Worm (Caenorhabditis elegans) whole organism, L1 larva: Measurements from ENCODE around the gene sex-1.

Experiments used
- F16B12.6 ChIP-seq: fragments of 150-350 bp; optimal IDR thresholded peaks from 2 replicates; lab custom pipeline; 2014; ENCODE audit warnings: missing biosample characterization, missing genetic modification characterization
- aha-1 ChIP-seq: fragments of 150-350 bp; optimal IDR thresholded peaks from 2 replicates; lab custom pipeline; 2014; ENCODE audit warnings: missing biosample characterization, missing genetic modification characterization
- blmp-1 ChIP-seq: fragments of 150-350 bp; optimal IDR thresholded peaks from 2 replicates; lab custom pipeline; 2014; ENCODE audit warnings: missing biosample characterization, missing genetic modification characterization
- ceh-8 ChIP-seq: fragments of 200-800 bp; sonication (Bioruptor generic); optimal IDR thresholded peaks from 2 replicates; lab custom pipeline; 2018; ENCODE audit warnings: mild to moderate bottlenecking, missing genetic modification characterization, moderate library complexity, missing compliant biosample characterization
- ceh-90 ChIP-seq: sonication (generic microtip); optimal IDR thresholded peaks from 2 replicates; lab custom pipeline; 2016; ENCODE audit warnings: missing genetic modification characterization, missing compliant biosample characterization
- ces-1 ChIP-seq: fragments of 150-350 bp; optimal IDR thresholded peaks from 2 replicates; lab custom pipeline; 2014; ENCODE audit warnings: missing biosample characterization, missing genetic modification reagents, missing genetic modification characterization
- efl-1 ChIP-seq, 4 experiments: fragments of 150-350 bp; optimal IDR thresholded peaks in 3 of 4; peaks in 1 of 4; 1 replicate in 1 of 4; 2 replicates in 3 of 4; lab custom pipeline; 2014; ENCODE audit warnings: missing biosample characterization in 2 of 4, missing genetic modification characterization in 2 of 4, missing genetic modification reagents in 2 of 4
- efl-3 ChIP-seq: fragments of 200-800 bp; sonication (Bioruptor generic); optimal IDR thresholded peaks from 2 replicates; lab custom pipeline; 2018; ENCODE audit warnings: mild to moderate bottlenecking, missing genetic modification characterization, missing compliant biosample characterization
- elt-2 ChIP-seq: sonication (generic microtip); optimal IDR thresholded peaks from 2 replicates; lab custom pipeline; 2016; ENCODE audit warnings: missing genetic modification characterization, mild to moderate bottlenecking, inconsistent platforms, missing compliant biosample characterization, missing genetic modification reagents
- elt-3 ChIP-seq, 6 experiments: fragments of 150-350 bp in 1 of 6; sonication (generic microtip); optimal IDR thresholded peaks; 2 replicates each; lab custom pipeline; 2017 to 2018; ENCODE audit warnings: missing biosample characterization in 6 of 6, missing genetic modification characterization in 6 of 6, inconsistent platforms in 1 of 6
- fkh-4 ChIP-seq: sonication (generic microtip); optimal IDR thresholded peaks from 2 replicates; lab custom pipeline; 2016; ENCODE audit warnings: missing compliant biosample characterization, missing genetic modification characterization, borderline replicate concordance
- fkh-8 ChIP-seq: sonication (generic microtip); optimal IDR thresholded peaks from 2 replicates; lab custom pipeline; 2016; ENCODE audit warnings: mild to moderate bottlenecking, missing genetic modification characterization, missing compliant biosample characterization
- hlh-17 ChIP-seq: fragments of 200-800 bp; sonication (Bioruptor generic); optimal IDR thresholded peaks from 2 replicates; lab custom pipeline; 2018; ENCODE audit warnings: missing genetic modification characterization, mild to moderate bottlenecking, missing compliant biosample characterization, moderate library complexity, borderline replicate concordance
- hlh-4 ChIP-seq: sonication (generic microtip); optimal IDR thresholded peaks from 2 replicates; lab custom pipeline; 2016; ENCODE audit warnings: mild to moderate bottlenecking, missing genetic modification characterization, missing compliant biosample characterization
- hpl-2 ChIP-seq: fragments of 150-350 bp; optimal IDR thresholded peaks from 2 replicates; lab custom pipeline; 2014; ENCODE audit warnings: missing biosample characterization, missing genetic modification reagents, missing genetic modification characterization
- irx-1 ChIP-seq: sonication (generic microtip); optimal IDR thresholded peaks from 2 replicates; lab custom pipeline; 2016; ENCODE audit warnings: missing genetic modification characterization, missing compliant biosample characterization
- jun-1 ChIP-seq: fragments of 150-350 bp; optimal IDR thresholded peaks from 2 replicates; lab custom pipeline; 2014; ENCODE audit warnings: missing biosample characterization, missing genetic modification reagents, missing genetic modification characterization
- lin-14 ChIP-seq: fragments of 200-800 bp; sonication (Bioruptor generic); optimal IDR thresholded peaks from 2 replicates; lab custom pipeline; 2018; ENCODE audit warnings: mild to moderate bottlenecking, missing genetic modification characterization, moderate library complexity, missing compliant biosample characterization
- lin-15B ChIP-seq: fragments of 150-350 bp; sonication (generic microtip); optimal IDR thresholded peaks from 3 replicates; lab custom pipeline; 2014; ENCODE audit warnings: missing biosample characterization, missing genetic modification characterization
- lin-35 ChIP-seq, 2 experiments: fragments of 150-350 bp; optimal IDR thresholded peaks; 2 replicates each; lab custom pipeline; 2014; ENCODE audit warnings: missing biosample characterization in 2 of 2, missing genetic modification characterization in 2 of 2, missing genetic modification reagents in 2 of 2
- lin-39 ChIP-seq: fragments of 150-350 bp; optimal IDR thresholded peaks from 2 replicates; lab custom pipeline; 2014; ENCODE audit warnings: missing biosample characterization, missing genetic modification reagents, missing genetic modification characterization
- nhr-11 ChIP-seq: fragments of 150-350 bp; optimal IDR thresholded peaks from 2 replicates; lab custom pipeline; 2014; ENCODE audit warnings: missing biosample characterization, missing genetic modification characterization
- nhr-19 ChIP-seq: fragments of 200-800 bp; sonication (Bioruptor generic); conservative IDR thresholded peaks from 2 replicates; pipeline ENCODE4 v1.3.6; 2022; ENCODE audit warnings: missing genetic modification characterization, missing compliant biosample characterization
- nhr-20 ChIP-seq: sonication (generic microtip); optimal IDR thresholded peaks from 2 replicates; lab custom pipeline; 2016; ENCODE audit warnings: mild to moderate bottlenecking, missing genetic modification characterization, missing compliant biosample characterization
- nhr-237 ChIP-seq: fragments of 150-350 bp; optimal IDR thresholded peaks from 2 replicates; lab custom pipeline; 2014; ENCODE audit warnings: missing biosample characterization, missing genetic modification characterization
- nhr-28 ChIP-seq: fragments of 150-350 bp; optimal IDR thresholded peaks from 2 replicates; lab custom pipeline; 2014; ENCODE audit warnings: missing biosample characterization, missing genetic modification characterization
- nhr-71 ChIP-seq: sonication (generic microtip); optimal IDR thresholded peaks from 2 replicates; lab custom pipeline; 2016; ENCODE audit warnings: mild to moderate bottlenecking, missing genetic modification characterization, moderate library complexity, missing compliant biosample characterization
- nhr-77 ChIP-seq: fragments of 150-350 bp; optimal IDR thresholded peaks from 2 replicates; lab custom pipeline; 2014; ENCODE audit warnings: missing biosample characterization, missing genetic modification characterization
- nhr-90 ChIP-seq: sonication (generic microtip); optimal IDR thresholded peaks from 2 replicates; lab custom pipeline; 2016; ENCODE audit warnings: mild to moderate bottlenecking, missing genetic modification characterization, missing compliant biosample characterization; ENCODE audit not compliant: poor library complexity
- pag-3 ChIP-seq: sonication (generic microtip); optimal IDR thresholded peaks from 2 replicates; lab custom pipeline; 2017; ENCODE audit warnings: missing genetic modification characterization, mild to moderate bottlenecking, missing compliant biosample characterization, antibody characterized with exemption, borderline replicate concordance; ENCODE audit not compliant: insufficient read depth
- pax-3 ChIP-seq: fragments of 200-800 bp; sonication (Bioruptor generic); optimal IDR thresholded peaks from 2 replicates; lab custom pipeline; 2018; ENCODE audit warnings: mild to moderate bottlenecking, missing genetic modification characterization, moderate library complexity, missing compliant biosample characterization
- rnt-1 ChIP-seq: sonication (generic microtip); optimal IDR thresholded peaks from 2 replicates; lab custom pipeline; 2016; ENCODE audit warnings: mild to moderate bottlenecking, missing genetic modification characterization, moderate library complexity, missing compliant biosample characterization
- snu-23 ChIP-seq: sonication (generic microtip); optimal IDR thresholded peaks from 2 replicates; lab custom pipeline; 2016; ENCODE audit warnings: missing genetic modification characterization, missing compliant biosample characterization
- sox-4 ChIP-seq: sonication (generic microtip); optimal IDR thresholded peaks from 2 replicates; lab custom pipeline; 2016; ENCODE audit warnings: missing genetic modification characterization, missing compliant biosample characterization
- unc-62 ChIP-seq: fragments of 150-350 bp; optimal IDR thresholded peaks from 2 replicates; lab custom pipeline; 2014; ENCODE audit warnings: missing biosample characterization, missing genetic modification reagents, missing genetic modification characterization
- unc-98 ChIP-seq: fragments of 200-800 bp; sonication (Bioruptor generic); IDR thresholded peaks from 2 replicates; pipeline ENCODE4 v1.3.6; 2022; ENCODE audit warnings: missing genetic modification characterization, missing compliant biosample characterization
- zag-1 ChIP-seq: fragments of 150-350 bp; optimal IDR thresholded peaks from 2 replicates; lab custom pipeline; 2014; ENCODE audit warnings: missing biosample characterization, missing genetic modification characterization
- zip-4 ChIP-seq: fragments of 200-800 bp; sonication (Bioruptor generic); optimal IDR thresholded peaks from 2 replicates; lab custom pipeline; 2018; ENCODE audit warnings: mild to moderate bottlenecking, missing genetic modification characterization, moderate library complexity, missing compliant biosample characterization
- ztf-11 ChIP-seq, 2 experiments: sonication (generic microtip); optimal IDR thresholded peaks; 2 replicates each; lab custom pipeline; 2016 to 2017; ENCODE audit warnings: missing genetic modification characterization in 2 of 2, missing biosample characterization in 1 of 2, missing compliant biosample characterization in 1 of 2

The sex-1 gene

DNA sequence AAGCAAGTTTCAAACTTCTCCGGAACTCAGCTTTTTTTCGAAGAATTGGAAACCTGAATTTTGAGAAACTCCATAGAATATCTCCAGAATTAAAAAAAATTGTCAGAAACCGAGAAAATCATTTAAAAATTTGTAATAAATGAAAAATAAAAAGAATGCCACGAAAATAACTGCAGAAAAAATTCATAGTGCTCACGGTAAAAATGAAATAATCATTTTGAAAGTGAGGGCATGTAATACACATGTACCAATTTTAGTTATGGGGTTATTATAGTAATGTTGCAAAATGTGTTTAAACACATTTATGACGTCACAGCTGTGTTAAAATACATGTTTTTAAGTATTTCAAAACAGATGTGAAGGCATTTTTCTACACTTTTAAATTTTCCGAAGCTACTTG lies 11.6 kb upstream of the sex-1 start (continued):
- no peak for TF ChIP-seq hlh-17 (GFP tag; lab: Kevin White, UChicago)
- no peak for TF ChIP-seq ztf-11 (tag; optimal IDR thresholded peaks at IDR 0.05; lab: Kevin White, UChicago)
- TF ChIP-seq nhr-77 (tag; lab: Kevin White, UChicago), result no peak
- no peak for TF ChIP-seq rnt-1 (tag; lab: Kevin White, UChicago)
- no peak for TF ChIP-seq unc-62
- no peak for TF ChIP-seq pag-3 (tag; lab: Kevin White, UChicago)

DNA sequence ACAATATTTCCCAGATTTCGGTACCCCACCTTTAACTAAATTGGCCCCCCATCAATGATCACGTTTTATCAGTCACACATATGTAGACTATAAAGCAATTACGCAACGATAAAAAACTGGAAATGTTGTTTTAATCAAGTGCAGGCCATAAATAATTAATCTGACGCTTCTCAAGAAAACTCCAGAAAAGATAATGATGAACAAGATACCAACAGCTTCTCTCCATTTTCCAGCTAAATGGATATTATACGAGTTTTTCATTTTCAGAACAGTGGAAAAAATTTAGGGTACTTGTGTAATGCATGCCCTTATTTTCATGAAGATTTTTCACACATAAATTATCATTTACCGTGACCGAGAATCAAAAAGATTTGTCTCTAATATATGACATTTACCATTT lies 11.1 kb upstream of the sex-1 start:
- TF ChIP-seq fkh-8 (tag; lab: Kevin White, UChicago) (no peak), aha-1 (tag; lab: Kevin White, UChicago) (no peak), pax-3 (tag; lab: Kevin White, UChicago) (no peak), hpl-2 (GFP tag; lab: Kevin White, UChicago) (no peak), F16B12.6 (tag; lab: Kevin White, UChicago) (no peak), fkh-4 (tag; lab: Kevin White, UChicago) (no peak), hlh-17 (GFP tag; lab: Kevin White, UChicago) (no peak), elt-3 (tag; optimal IDR thresholded peaks at IDR 0.05; lab: Kevin White, UChicago) (no peak), efl-1 (optimal IDR thresholded peaks at IDR 0.05; lab: Kevin White, UChicago) (no peak), efl-1 (GFP tag; optimal IDR thresholded peaks at IDR 0.05 in 1 of 2; lab: Kevin White, UChicago) (peak in 1 of 2 experiments; percentile 61), sox-4 (tag; lab: Kevin White, UChicago) (no peak), elt-2 (peak; percentile 55), lin-14 (no peak), nhr-20 (tag; lab: Kevin White, UChicago) (peak; percentile 8), lin-39 (tag; lab: Kevin White, UChicago) (no peak), lin-35 (GFP tag; optimal IDR thresholded peaks at IDR 0.05; lab: Kevin White, UChicago) (peak in 1 of 2 experiments; percentile 31), irx-1 (tag; lab: Kevin White, UChicago) (no peak), nhr-71 (tag; lab: Kevin White, UChicago) (peak; percentile 8), hlh-4 (tag; lab: Kevin White, UChicago) (no peak), unc-98 (GFP tag; lab: Robert Waterston, UW) (no peak), jun-1 (tag; lab: Kevin White, UChicago) (no peak), snu-23 (GFP tag; lab: Kevin White, UChicago) (no peak), nhr-19 (GFP tag; lab: Robert Waterston, UW) (no peak), nhr-11 (tag; lab: Kevin White, UChicago) (no peak), efl-3 (GFP tag; lab: Kevin White, UChicago) (no peak), nhr-237 (tag; lab: Kevin White, UChicago) (no peak), lin-15B (tag; lab: Kevin White, UChicago) (no peak), nhr-28 (no peak), zag-1 (tag; lab: Kevin White, UChicago) (no peak), nhr-90 (tag; lab: Kevin White, UChicago) (no peak), ceh-90 (no peak), zip-4 (GFP tag; lab: Kevin White, UChicago) (no peak), ceh-8 (GFP tag; lab: Kevin White, UChicago) (no peak), unc-62 (no peak), ces-1 (no peak)

DNA sequence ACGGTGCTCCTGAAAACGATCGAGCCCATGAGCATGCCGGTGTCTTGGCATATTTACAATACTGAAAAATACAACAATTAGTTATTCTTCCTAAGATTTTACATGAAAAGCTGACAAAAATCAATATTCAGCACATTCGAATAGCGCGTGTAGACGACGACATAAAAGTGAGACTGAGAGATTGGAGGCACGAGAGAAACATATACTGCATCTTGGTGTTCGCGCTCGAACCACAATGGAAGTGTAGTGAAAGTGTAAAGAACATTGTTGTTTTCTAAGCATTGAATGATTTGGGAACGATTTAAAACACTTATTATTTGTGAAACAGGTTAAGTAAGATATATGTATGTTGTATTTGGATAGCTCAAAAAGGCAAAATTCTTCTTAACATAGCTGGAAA lies 10.2 kb upstream of the sex-1 start, which contains the start of gene F44A6.4:
Gene F44A6.4, minus strand, starts transcription at position 67 of the 400 bp plus-strand sequence.
- TF ChIP-seq blmp-1 (tag; lab: Kevin White, UChicago) (peak; percentile 81), hlh-17 (GFP tag; lab: Kevin White, UChicago) (no peak), efl-1 (optimal IDR thresholded peaks at IDR 0.05; lab: Kevin White, UChicago) (no peak), efl-1 (GFP tag; optimal IDR thresholded peaks at IDR 0.05 in 1 of 2; lab: Kevin White, UChicago) (peak in 1 of 2 experiments; percentile 45)
